Fruit fly (Drosophila melanogaster) whole organism, embryonic: ENCODE data around the gene CG42259.

Experiments used
- Antp ChIP-seq: fragments of 200-800 bp; sonication (Bioruptor generic); optimal IDR thresholded peaks from 3 replicates; lab custom pipeline; 2016; ENCODE audit warnings: missing biosample characterization, missing genetic modification characterization
- Atf6 ChIP-seq: fragments of 200-800 bp; sonication (Bioruptor generic); IDR thresholded peaks from 2 replicates; pipeline ENCODE4 v1.3.6; 2022; ENCODE audit warnings: missing biosample characterization, missing genetic modification characterization
- Bgb ChIP-seq: fragments of 200-800 bp; sonication (Bioruptor generic); IDR thresholded peaks from 2 replicates; pipeline ENCODE4 v1.3.6; 2022; ENCODE audit warnings: missing biosample characterization, missing genetic modification characterization; ENCODE audit not compliant: partially characterized antibody
- CG11398 ChIP-seq: fragments of 200-800 bp; sonication (Bioruptor generic); optimal IDR thresholded peaks from 2 replicates; lab custom pipeline; 2016; ENCODE audit warnings: missing biosample characterization, missing genetic modification characterization
- CG11696 ChIP-seq: fragments of 200-800 bp; sonication (Bioruptor generic); IDR thresholded peaks from 2 replicates; pipeline ENCODE4 v1.3.6; 2022; ENCODE audit warnings: missing biosample characterization, missing genetic modification characterization
- CG12104 ChIP-seq: fragments of 200-800 bp; sonication (Bioruptor generic); optimal IDR thresholded peaks from 3 replicates; lab custom pipeline; 2016; ENCODE audit warnings: missing biosample characterization, missing genetic modification characterization
- CG12942 ChIP-seq: fragments of 200-800 bp; sonication (Bioruptor generic); optimal IDR thresholded peaks from 3 replicates; lab custom pipeline; 2016; ENCODE audit warnings: missing biosample characterization, missing genetic modification characterization
- CG15011 ChIP-seq: fragments of 200-800 bp; sonication (Bioruptor generic); optimal IDR thresholded peaks from 3 replicates; lab custom pipeline; 2018; ENCODE audit warnings: missing biosample characterization, mild to moderate bottlenecking, missing genetic modification characterization
- CG16815 ChIP-seq: fragments of 200-800 bp; sonication (Bioruptor generic); optimal IDR thresholded peaks from 3 replicates; lab custom pipeline; 2017; ENCODE audit warnings: missing biosample characterization, mild to moderate bottlenecking, missing genetic modification characterization
- CG31365 ChIP-seq: fragments of 200-800 bp; sonication (Bioruptor generic); optimal IDR thresholded peaks from 2 replicates; lab custom pipeline; 2018; ENCODE audit warnings: missing biosample characterization, mild to moderate bottlenecking, missing genetic modification characterization
- CG32772 ChIP-seq: fragments of 200-800 bp; sonication (Bioruptor generic); IDR thresholded peaks from 2 replicates; pipeline ENCODE4 v1.3.6; 2022; ENCODE audit warnings: missing biosample characterization, missing genetic modification characterization
- CG3407 ChIP-seq: fragments of 200-800 bp; sonication (Bioruptor generic); optimal IDR thresholded peaks from 2 replicates; lab custom pipeline; 2018; ENCODE audit warnings: missing biosample characterization, mild to moderate bottlenecking, missing genetic modification characterization
- CG3726 ChIP-seq: fragments of 200-800 bp; sonication (Bioruptor generic); IDR thresholded peaks from 3 replicates; pipeline ENCODE4, ENCODE4 v1.3.6; 2022; ENCODE audit warnings: missing biosample characterization, missing genetic modification characterization
- CG4730 ChIP-seq: fragments of 200-800 bp; sonication (Bioruptor generic); IDR thresholded peaks from 2 replicates; pipeline ENCODE4 v1.3.6; 2022; ENCODE audit warnings: missing biosample characterization, missing genetic modification characterization
- CG4820 ChIP-seq: fragments of 200-800 bp; sonication (Bioruptor generic); optimal IDR thresholded peaks from 3 replicates; lab custom pipeline; 2016; ENCODE audit warnings: missing biosample characterization, missing genetic modification characterization
- CG6254 ChIP-seq: fragments of 200-800 bp; sonication (Bioruptor generic); optimal IDR thresholded peaks from 3 replicates; lab custom pipeline; 2017; ENCODE audit warnings: mild to moderate bottlenecking, missing biosample characterization, missing genetic modification reagents, missing genetic modification characterization
- CG6272 ChIP-seq: fragments of 200-800 bp; sonication (Bioruptor generic); IDR thresholded peaks from 2 replicates; pipeline ENCODE4 v1.3.6; 2022; ENCODE audit warnings: missing biosample characterization, missing genetic modification characterization
- CG6654 ChIP-seq: fragments of 200-800 bp; sonication (Bioruptor generic); optimal IDR thresholded peaks from 2 replicates; lab custom pipeline; 2017; ENCODE audit warnings: missing biosample characterization, mild to moderate bottlenecking, missing genetic modification characterization
- CG7357 ChIP-seq: fragments of 200-800 bp; sonication (Bioruptor generic); IDR thresholded peaks from 3 replicates; pipeline ENCODE4 v1.3.6; 2022; ENCODE audit warnings: missing biosample characterization, missing genetic modification characterization
- CG8388 ChIP-seq: fragments of 200-800 bp; sonication (Bioruptor generic); optimal IDR thresholded peaks from 2 replicates; lab custom pipeline; 2019; ENCODE audit warnings: missing biosample characterization, mild to moderate bottlenecking, missing genetic modification characterization, moderate library complexity
- Camta ChIP-seq: fragments of 200-800 bp; sonication (Bioruptor generic); optimal IDR thresholded peaks from 2 replicates; lab custom pipeline; 2016; ENCODE audit warnings: missing biosample characterization, missing genetic modification characterization
- CkIIα-i1 ChIP-seq: fragments of 200-800 bp; sonication (Bioruptor generic); IDR thresholded peaks from 2 replicates; pipeline ENCODE4 v1.3.6; 2022; ENCODE audit warnings: missing biosample characterization, missing genetic modification characterization
- Dip3 ChIP-seq: fragments of 200-800 bp; sonication (Bioruptor generic); optimal IDR thresholded peaks from 3 replicates; lab custom pipeline; 2016; ENCODE audit warnings: missing biosample characterization, missing genetic modification characterization
- Dp ChIP-seq: fragments of 200-800 bp; sonication (Bioruptor generic); optimal IDR thresholded peaks from 2 replicates; lab custom pipeline; 2018; ENCODE audit warnings: missing biosample characterization, mild to moderate bottlenecking, missing genetic modification characterization, moderate library complexity
- Hand ChIP-seq: fragments of 200-800 bp; sonication (Bioruptor generic); optimal IDR thresholded peaks from 2 replicates; lab custom pipeline; 2017; ENCODE audit warnings: mild to moderate bottlenecking, missing biosample characterization, missing genetic modification reagents, missing genetic modification characterization
- Hr39 ChIP-seq: fragments of >200 bp; optimal IDR thresholded peaks from 2 replicates; lab custom pipeline; 2017
- Kr ChIP-seq: fragments of 200-800 bp; sonication (Bioruptor generic); optimal IDR thresholded peaks from 2 replicates; lab custom pipeline; 2017; ENCODE audit warnings: missing biosample characterization, mild to moderate bottlenecking, missing genetic modification characterization
- Lhr ChIP-seq: fragments of 200-800 bp; sonication (Bioruptor generic); optimal IDR thresholded peaks from 3 replicates; lab custom pipeline; 2017; ENCODE audit warnings: mild to moderate bottlenecking, missing biosample characterization, missing genetic modification reagents, missing genetic modification characterization
- Mes4 ChIP-seq: fragments of 200-800 bp; sonication (Bioruptor generic); optimal IDR thresholded peaks from 2 replicates; lab custom pipeline; 2016; ENCODE audit warnings: missing biosample characterization, missing genetic modification characterization
- Ravus ChIP-seq: fragments of 200-800 bp; sonication (Bioruptor generic); IDR thresholded peaks from 2 replicates; pipeline ENCODE4 v1.3.6; 2022; ENCODE audit warnings: missing biosample characterization, missing genetic modification characterization
- Six4 ChIP-seq: fragments of 200-800 bp; sonication (Bioruptor generic); optimal IDR thresholded peaks from 2 replicates; lab custom pipeline; 2016; ENCODE audit warnings: missing biosample characterization, missing genetic modification characterization
- Stat92E ChIP-seq, 3 experiments: fragments of >200 bp in 2 of 3; fragments of 200-800 bp in 1 of 3; sonication (Bioruptor generic) in 1 of 3; optimal IDR thresholded peaks; 2 replicates each; lab custom pipeline; 2017 to 2019; ENCODE audit warnings: missing biosample characterization in 3 of 3, missing genetic modification characterization in 3 of 3, mild to moderate bottlenecking in 1 of 3, moderate library complexity in 1 of 3
- btn ChIP-seq: fragments of 200-800 bp; sonication (Bioruptor generic); optimal IDR thresholded peaks from 2 replicates; lab custom pipeline; 2016; ENCODE audit warnings: missing biosample characterization, missing genetic modification characterization
- cato ChIP-seq: fragments of 200-800 bp; sonication (Bioruptor generic); optimal IDR thresholded peaks from 2 replicates; lab custom pipeline; 2016; ENCODE audit warnings: missing biosample characterization, missing genetic modification characterization, borderline replicate concordance
- caup ChIP-seq: fragments of 200-800 bp; sonication (Bioruptor generic); optimal IDR thresholded peaks from 3 replicates; lab custom pipeline; 2017; ENCODE audit warnings: missing biosample characterization, mild to moderate bottlenecking, missing genetic modification characterization, moderate library complexity; ENCODE audit not compliant: severe bottlenecking
- cwo ChIP-seq: fragments of 200-800 bp; sonication (Bioruptor generic); optimal IDR thresholded peaks from 3 replicates; lab custom pipeline; 2017; ENCODE audit warnings: missing biosample characterization, missing genetic modification characterization, mild to moderate bottlenecking, moderate library complexity, missing genetic modification reagents
- dpn ChIP-seq, 2 experiments: fragments of 200-800 bp; sonication (Bioruptor generic); optimal IDR thresholded peaks; 3 replicates each; lab custom pipeline; 2016; ENCODE audit warnings: missing biosample characterization in 2 of 2, missing genetic modification characterization in 2 of 2
- fru ChIP-seq: fragments of >200 bp; optimal IDR thresholded peaks from 2 replicates; lab custom pipeline; 2017
- gfzf ChIP-seq: fragments of 200-800 bp; sonication (Bioruptor generic); optimal IDR thresholded peaks from 2 replicates; lab custom pipeline; 2016; ENCODE audit warnings: missing biosample characterization, mild to moderate bottlenecking, missing genetic modification characterization, moderate library complexity
- insv ChIP-seq, 2 experiments: fragments of 200-800 bp; sonication (Bioruptor generic); optimal IDR thresholded peaks; 3 replicates each; lab custom pipeline; 2016 to 2018; ENCODE audit warnings: missing biosample characterization in 2 of 2, missing genetic modification characterization in 2 of 2
- klu ChIP-seq: fragments of 200-800 bp; sonication (Bioruptor generic); IDR thresholded peaks from 2 replicates; pipeline ENCODE4 v1.3.6; 2022; ENCODE audit warnings: missing biosample characterization, missing genetic modification characterization
- lov ChIP-seq, 2 experiments: fragments of 200-800 bp in 1 of 2; fragments of >200 bp in 1 of 2; sonication (Bioruptor generic) in 1 of 2; IDR thresholded peaks in 1 of 2; optimal IDR thresholded peaks in 1 of 2; 2 replicates in 1 of 2; 3 replicates in 1 of 2; pipeline versions ENCODE4 v1.3.6 to Lab custom; 2017 to 2022; ENCODE audit warnings: missing biosample characterization in 1 of 2, missing genetic modification characterization in 1 of 2
- maf-S ChIP-seq: fragments of 200-800 bp; sonication (Bioruptor generic); optimal IDR thresholded peaks from 2 replicates; lab custom pipeline; 2016; ENCODE audit warnings: missing biosample characterization, missing genetic modification characterization
- odd ChIP-seq: fragments of 200-800 bp; sonication (Bioruptor generic); optimal IDR thresholded peaks from 2 replicates; lab custom pipeline; 2017; ENCODE audit warnings: missing biosample characterization, mild to moderate bottlenecking, missing genetic modification characterization
- repo ChIP-seq: fragments of 200-800 bp; sonication (Bioruptor generic); optimal IDR thresholded peaks from 2 replicates; lab custom pipeline; 2016; ENCODE audit warnings: missing biosample characterization, missing genetic modification characterization
- so ChIP-seq: fragments of 200-800 bp; sonication (Bioruptor generic); IDR thresholded peaks from 3 replicates; pipeline ENCODE4 v1.3.6; 2022; ENCODE audit warnings: missing biosample characterization, missing genetic modification characterization
- tin ChIP-seq: fragments of 200-800 bp; sonication (Bioruptor generic); optimal IDR thresholded peaks from 3 replicates; lab custom pipeline; 2016; ENCODE audit warnings: missing biosample characterization, missing genetic modification characterization
- vnd ChIP-seq: fragments of 200-800 bp; sonication (Bioruptor generic); IDR thresholded peaks from 3 replicates; pipeline ENCODE4 v1.3.6; 2022; ENCODE audit warnings: missing biosample characterization, missing genetic modification characterization; ENCODE audit not compliant: partially characterized antibody
- wor ChIP-seq: fragments of 200-800 bp; sonication (Bioruptor generic); IDR thresholded peaks from 2 replicates; pipeline ENCODE4 v1.3.6; 2022; ENCODE audit warnings: missing biosample characterization, missing genetic modification characterization
- yki ChIP-seq: fragments of >200 bp; optimal IDR thresholded peaks from 3 replicates; lab custom pipeline; 2018
- z ChIP-seq: fragments of 200-800 bp; sonication (Bioruptor generic); IDR thresholded peaks from 3 replicates; pipeline ENCODE4 v1.3.6; 2022; ENCODE audit warnings: missing biosample characterization, missing genetic modification characterization

CG42259 gene

DNA sequence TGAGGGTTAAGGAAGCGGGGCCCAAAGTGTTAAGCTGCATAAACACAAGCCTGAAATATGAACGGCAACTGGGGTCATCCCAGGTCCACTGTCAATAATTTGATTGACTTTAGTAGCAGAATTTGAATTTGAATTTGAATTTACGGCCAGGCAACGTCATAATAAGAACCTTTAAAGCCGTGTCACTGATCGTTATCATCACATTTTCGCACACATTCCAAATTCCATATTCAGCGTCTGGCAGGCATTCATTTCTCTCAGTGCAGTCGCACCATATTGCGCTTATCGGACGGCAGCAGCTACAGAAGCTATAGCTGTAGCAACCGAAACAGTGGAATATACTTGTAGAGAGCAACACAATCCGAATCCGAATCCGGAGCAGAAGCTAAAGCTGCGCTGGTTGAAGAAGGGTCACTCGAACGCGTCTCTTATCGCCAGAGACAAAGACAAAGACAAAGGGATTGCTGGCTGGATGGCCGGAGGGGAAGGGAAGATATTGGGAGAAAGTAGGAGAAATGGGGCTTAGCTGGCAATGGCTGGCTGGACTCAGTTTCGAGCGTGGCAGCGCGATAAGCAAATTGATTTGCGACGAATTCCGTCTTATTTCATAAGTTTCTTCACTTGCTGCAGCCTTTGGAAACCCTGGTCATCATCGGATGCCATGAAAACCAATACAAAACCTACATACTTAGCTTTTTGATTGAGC is 6.8 kb downstream of the CG42259 start (continued):
- no peak for TF ChIP-seq Lhr (GFP tag; lab: Kevin White, UChicago)
- TF ChIP-seq Six4: peak; percentile 13
- TF ChIP-seq cato (GFP tag; lab: Kevin White, UChicago): no peak
- TF ChIP-seq CG15011 (GFP tag; lab: Kevin White, UChicago): no peak
- no peak for TF ChIP-seq so
- no peak for TF ChIP-seq Kr (GFP tag; lab: Kevin White, UChicago)
- TF ChIP-seq Ravus: no peak
- peak; percentile 11 for TF ChIP-seq repo (GFP tag; lab: Kevin White, UChicago)
- TF ChIP-seq CG6272 (GFP tag; lab: Robert Waterston, UW): no peak
- TF ChIP-seq CG16815 (GFP tag; lab: Kevin White, UChicago): peak; percentile 17
- peak; percentile 9 for TF ChIP-seq CG6654 (GFP tag; lab: Kevin White, UChicago)
- no peak for TF ChIP-seq lov (optimal IDR thresholded peaks at IDR 0.05; lab: Kevin White, UChicago)
- no peak for TF ChIP-seq lov (GFP tag; IDR thresholded peaks at IDR 0.05; lab: Robert Waterston, UW)
- peak; percentile 49 for TF ChIP-seq CG32772 (GFP tag; lab: Robert Waterston, UW)
- TF ChIP-seq vnd: no peak
- TF ChIP-seq btn: no peak
- TF ChIP-seq maf-S (GFP tag; lab: Kevin White, UChicago): no peak
- TF ChIP-seq Atf6 (GFP tag; lab: Robert Waterston, UW): 0 out of 2 replicates have a peak, but pooled peaks have one; percentile 33
- TF ChIP-seq CkIIα-i1 (GFP tag; lab: Robert Waterston, UW): no peak
- TF ChIP-seq gfzf (GFP tag; lab: Kevin White, UChicago): no peak
- TF ChIP-seq CG4820 (GFP tag; lab: Kevin White, UChicago): peak; percentile 26
- TF ChIP-seq wor (GFP tag; lab: Robert Waterston, UW): peak; percentile 17; the same call in 1 of the 2 replicates
- TF ChIP-seq Mes4 (GFP tag; lab: Kevin White, UChicago): no peak
- no peak for TF ChIP-seq fru (lab: Kevin White, UChicago)
- TF ChIP-seq tin (GFP tag; lab: Kevin White, UChicago): peak; percentile 62
- peak; percentile 3 to 42 for TF ChIP-seq dpn (GFP tag; optimal IDR thresholded peaks at IDR 0.05; lab: Kevin White, UChicago)
- TF ChIP-seq CG7357: no peak
- no peak for TF ChIP-seq Hand (GFP tag; lab: Kevin White, UChicago)
- TF ChIP-seq insv (GFP tag; optimal IDR thresholded peaks at IDR 0.05; lab: Kevin White, UChicago): no peak
- no peak for TF ChIP-seq CG12104 (GFP tag; lab: Kevin White, UChicago)
- TF ChIP-seq CG6254 (GFP tag; lab: Kevin White, UChicago): peak; percentile 47
- TF ChIP-seq CG3407: peak; percentile 4
- TF ChIP-seq CG11696: no peak
- no peak for TF ChIP-seq odd (GFP tag; lab: Kevin White, UChicago)
- no peak for TF ChIP-seq caup (GFP tag; lab: Kevin White, UChicago)
- no peak for TF ChIP-seq Camta (GFP tag; lab: Kevin White, UChicago)
- peak; percentile 52 for TF ChIP-seq Antp (GFP tag; lab: Kevin White, UChicago)
- TF ChIP-seq CG11398 (GFP tag; lab: Kevin White, UChicago): no peak
- no peak for TF ChIP-seq z (GFP tag; lab: Robert Waterston, UW)
- TF ChIP-seq Stat92E (GFP tag; optimal IDR thresholded peaks at IDR 0.05; lab: Kevin White, UChicago): no peak
- TF ChIP-seq CG31365: no peak
- no peak for TF ChIP-seq CG3726 (GFP tag; lab: Robert Waterston, UW)
- no peak for TF ChIP-seq Bgb (GFP tag; lab: Robert Waterston, UW)
- TF ChIP-seq CG4730 (GFP tag; lab: Robert Waterston, UW): no peak
- peak; percentile 1 for TF ChIP-seq CG8388 (GFP tag; lab: Kevin White, UChicago)
- TF ChIP-seq Hr39 (lab: Kevin White, UChicago): no peak
- no peak for TF ChIP-seq Dp
- no peak for TF ChIP-seq klu
- peak; percentile 12 for TF ChIP-seq cwo (GFP tag; lab: Kevin White, UChicago)
- TF ChIP-seq CG12942 (GFP tag; lab: Kevin White, UChicago): no peak
- no peak for TF ChIP-seq yki
- no peak for TF ChIP-seq Dip3 (GFP tag; lab: Kevin White, UChicago)
